Worm (Caenorhabditis elegans) whole organism, L2 larva: ENCODE measurements around the gene W09C2.9.

ENCODE experiments used
- F13H6.1 ChIP-seq: sonication (generic microtip); optimal IDR thresholded peaks from 2 replicates; lab custom pipeline; 2016; ENCODE audit warnings: missing genetic modification characterization, missing compliant biosample characterization
- aly-2 ChIP-seq: fragments of 150-350 bp; optimal IDR thresholded peaks from 2 replicates; lab custom pipeline; 2014; ENCODE audit warnings: missing biosample characterization, missing genetic modification characterization
- unc-62 ChIP-seq: fragments of 150-350 bp; optimal IDR thresholded peaks from 2 replicates; lab custom pipeline; 2014; ENCODE audit warnings: missing biosample characterization, missing genetic modification reagents, missing genetic modification characterization

DNA sequence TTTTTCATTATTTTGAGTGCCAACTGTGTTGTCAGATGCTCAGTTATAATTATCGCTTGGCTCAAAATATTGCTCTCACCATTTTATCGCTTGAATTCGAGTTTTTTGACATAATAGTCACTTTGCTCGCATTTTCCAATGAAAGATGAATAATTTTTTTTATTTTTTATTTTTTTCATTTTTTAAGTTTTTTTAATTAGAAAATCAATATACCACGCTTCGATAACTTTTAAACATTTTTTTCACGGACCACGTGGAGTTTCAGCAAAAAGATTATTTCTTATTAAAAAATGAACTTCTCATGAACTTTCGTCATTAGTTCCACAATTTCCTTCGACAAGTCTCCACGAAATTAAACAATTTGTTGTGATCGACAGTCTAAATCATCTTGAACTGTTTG is 8.5 kb downstream of the W09C2.9 start, which contains the start of gene elt-1:
- TF ChIP-seq unc-62 (no peak), F13H6.1 (tag; lab: Kevin White, UChicago) (no peak), aly-2 (no peak)
